Fruit fly (Drosophila melanogaster) whole organism, embryonic: ENCODE data around the gene aop.

Experiments used
- CG10147 ChIP-seq: fragments of 200-800 bp; sonication (Bioruptor generic); optimal IDR thresholded peaks from 2 replicates; lab custom pipeline; 2019; ENCODE audit warnings: missing biosample characterization, mild to moderate bottlenecking, missing genetic modification characterization, moderate library complexity
- CG1024 ChIP-seq: fragments of 200-800 bp; sonication (Bioruptor generic); IDR thresholded peaks from 2 replicates; pipeline ENCODE4 v1.3.6; 2022; ENCODE audit warnings: missing biosample characterization, missing genetic modification characterization
- CG10366 ChIP-seq: fragments of 200-800 bp; sonication (Bioruptor generic); IDR thresholded peaks from 2 replicates; pipeline ENCODE4 v1.3.6; 2022; ENCODE audit warnings: missing biosample characterization, missing genetic modification characterization
- CG11504 ChIP-seq: fragments of 200-800 bp; sonication (Bioruptor generic); optimal IDR thresholded peaks from 3 replicates; lab custom pipeline; 2019; ENCODE audit warnings: missing biosample characterization, mild to moderate bottlenecking, missing genetic modification characterization, moderate library complexity
- CG11560 ChIP-seq: fragments of 200-800 bp; sonication (Bioruptor generic); IDR thresholded peaks from 3 replicates; pipeline ENCODE4 v1.3.6; 2022; ENCODE audit warnings: missing biosample characterization, missing genetic modification characterization
- CG12659 ChIP-seq: fragments of 200-800 bp; sonication (Bioruptor generic); optimal IDR thresholded peaks from 3 replicates; lab custom pipeline; 2017; ENCODE audit warnings: mild to moderate bottlenecking, missing biosample characterization, missing genetic modification reagents, missing genetic modification characterization
- CG12769 ChIP-seq: fragments of 200-800 bp; sonication (Bioruptor generic); optimal IDR thresholded peaks from 2 replicates; lab custom pipeline; 2019; ENCODE audit warnings: missing biosample characterization, mild to moderate bottlenecking, missing genetic modification characterization, moderate library complexity
- CG13296 ChIP-seq: fragments of 200-800 bp; sonication (Bioruptor generic); optimal IDR thresholded peaks from 3 replicates; lab custom pipeline; 2018; ENCODE audit warnings: missing biosample characterization, mild to moderate bottlenecking, missing genetic modification characterization
- CG14050 ChIP-seq: fragments of 200-800 bp; sonication (Bioruptor generic); IDR thresholded peaks from 3 replicates; pipeline ENCODE4 v1.3.6; 2022; ENCODE audit warnings: missing biosample characterization, missing genetic modification characterization
- CG16813 ChIP-seq: fragments of 200-800 bp; sonication (Bioruptor generic); IDR thresholded peaks from 3 replicates; pipeline ENCODE4 v1.3.6; 2022; ENCODE audit warnings: missing biosample characterization, missing genetic modification characterization; ENCODE audit not compliant: partially characterized antibody
- CG17829 ChIP-seq: fragments of 200-800 bp; optimal IDR thresholded peaks from 2 replicates; lab custom pipeline; 2019; ENCODE audit warnings: missing biosample characterization, mild to moderate bottlenecking, missing genetic modification characterization, moderate library complexity
- CG2678 ChIP-seq: fragments of 200-800 bp; sonication (Bioruptor generic); optimal IDR thresholded peaks from 3 replicates; lab custom pipeline; 2019; ENCODE audit warnings: missing biosample characterization, mild to moderate bottlenecking, missing genetic modification characterization, moderate library complexity
- CG3065 ChIP-seq: fragments of 200-800 bp; sonication (Bioruptor generic); optimal IDR thresholded peaks from 2 replicates; lab custom pipeline; 2016; ENCODE audit warnings: missing biosample characterization, missing genetic modification characterization
- CG33557 ChIP-seq: fragments of 200-800 bp; sonication (Bioruptor generic); optimal IDR thresholded peaks from 2 replicates; lab custom pipeline; 2019; ENCODE audit warnings: missing biosample characterization, mild to moderate bottlenecking, missing genetic modification characterization, moderate library complexity
- Camta ChIP-seq: fragments of 200-800 bp; sonication (Bioruptor generic); optimal IDR thresholded peaks from 2 replicates; lab custom pipeline; 2016; ENCODE audit warnings: missing biosample characterization, missing genetic modification characterization
- Dip3 ChIP-seq: fragments of 200-800 bp; sonication (Bioruptor generic); optimal IDR thresholded peaks from 3 replicates; lab custom pipeline; 2016; ENCODE audit warnings: missing biosample characterization, missing genetic modification characterization
- Fer1 ChIP-seq: fragments of 200-800 bp; sonication (Bioruptor generic); optimal IDR thresholded peaks from 2 replicates; lab custom pipeline; 2017; ENCODE audit warnings: missing biosample characterization, mild to moderate bottlenecking, missing genetic modification characterization
- GATAe ChIP-seq: fragments of 200-800 bp; sonication (Bioruptor generic); conservative IDR thresholded peaks from 2 replicates; pipeline ENCODE4 v1.3.6; 2022; ENCODE audit warnings: missing biosample characterization, missing genetic modification characterization
- Hand ChIP-seq: fragments of 200-800 bp; sonication (Bioruptor generic); optimal IDR thresholded peaks from 2 replicates; lab custom pipeline; 2017; ENCODE audit warnings: mild to moderate bottlenecking, missing biosample characterization, missing genetic modification reagents, missing genetic modification characterization
- Neu2 ChIP-seq: fragments of 200-800 bp; sonication (Bioruptor generic); optimal IDR thresholded peaks from 3 replicates; lab custom pipeline; 2016; ENCODE audit warnings: missing biosample characterization, missing genetic modification characterization, borderline replicate concordance
- Nf-YA ChIP-seq: fragments of 200-800 bp; sonication (Bioruptor generic); IDR thresholded peaks from 2 replicates; pipeline ENCODE4 v1.3.6; 2022; ENCODE audit warnings: missing biosample characterization, missing genetic modification characterization
- Pdp1 ChIP-seq, 2 experiments: fragments of 200-800 bp; sonication (Bioruptor generic); optimal IDR thresholded peaks; 3 replicates each; lab custom pipeline; 2016; ENCODE audit warnings: missing biosample characterization in 2 of 2, missing genetic modification characterization in 2 of 2, mild to moderate bottlenecking in 1 of 2, moderate library complexity in 1 of 2
- Ptx1 ChIP-seq: fragments of 200-800 bp; sonication (Bioruptor generic); IDR thresholded peaks from 2 replicates; pipeline ENCODE4 v1.3.6; 2022; ENCODE audit warnings: missing biosample characterization, missing genetic modification characterization
- Ravus ChIP-seq: fragments of 200-800 bp; sonication (Bioruptor generic); IDR thresholded peaks from 2 replicates; pipeline ENCODE4 v1.3.6; 2022; ENCODE audit warnings: missing biosample characterization, missing genetic modification characterization
- Scr ChIP-seq: fragments of 200-800 bp; sonication (Bioruptor generic); IDR thresholded peaks from 2 replicates; pipeline ENCODE4 v1.3.6; 2022; ENCODE audit warnings: missing biosample characterization, missing genetic modification characterization; ENCODE audit not compliant: partially characterized antibody
- Spps ChIP-seq: fragments of 200-800 bp; sonication (Bioruptor generic); optimal IDR thresholded peaks from 2 replicates; lab custom pipeline; 2018; ENCODE audit warnings: missing biosample characterization, mild to moderate bottlenecking, missing genetic modification characterization
- Sry-β ChIP-seq: fragments of 200-800 bp; sonication (Bioruptor generic); optimal IDR thresholded peaks from 2 replicates; lab custom pipeline; 2018; ENCODE audit warnings: missing biosample characterization, mild to moderate bottlenecking, missing genetic modification characterization, moderate library complexity
- Ssrp ChIP-seq: fragments of 200-800 bp; sonication (Bioruptor generic); optimal IDR thresholded peaks from 2 replicates; lab custom pipeline; 2018; ENCODE audit warnings: missing biosample characterization, mild to moderate bottlenecking, missing genetic modification characterization, moderate library complexity
- amos ChIP-seq: fragments of 200-800 bp; sonication (Bioruptor generic); IDR thresholded peaks from 2 replicates; pipeline ENCODE4 v1.3.6; 2022; ENCODE audit warnings: missing biosample characterization, missing genetic modification characterization; ENCODE audit not compliant: partially characterized antibody
- ash1 ChIP-seq: fragments of 200-800 bp; sonication (Bioruptor generic); optimal IDR thresholded peaks from 2 replicates; lab custom pipeline; 2018; ENCODE audit warnings: missing biosample characterization, mild to moderate bottlenecking, missing genetic modification characterization
- ato ChIP-seq: fragments of 200-800 bp; sonication (Bioruptor generic); IDR thresholded peaks from 2 replicates; pipeline ENCODE4 v1.3.6; 2022; ENCODE audit warnings: missing biosample characterization, missing genetic modification characterization; ENCODE audit not compliant: partially characterized antibody
- az2 ChIP-seq: fragments of 200-800 bp; sonication (Bioruptor generic); optimal IDR thresholded peaks from 3 replicates; lab custom pipeline; 2016; ENCODE audit warnings: missing biosample characterization, missing genetic modification characterization
- bigmax ChIP-seq: fragments of 200-800 bp; sonication (Bioruptor generic); optimal IDR thresholded peaks from 2 replicates; lab custom pipeline; 2018; ENCODE audit warnings: missing biosample characterization, mild to moderate bottlenecking, missing genetic modification characterization
- bowl ChIP-seq: fragments of 200-800 bp; sonication (Bioruptor generic); IDR thresholded peaks from 2 replicates; pipeline ENCODE4 v1.3.6; 2022; ENCODE audit warnings: missing biosample characterization, missing genetic modification characterization
- dimm ChIP-seq: fragments of 200-800 bp; sonication (Bioruptor generic); IDR thresholded peaks from 2 replicates; pipeline ENCODE4 v1.3.6; 2022; ENCODE audit warnings: missing biosample characterization, missing genetic modification characterization
- eyg ChIP-seq: fragments of 200-800 bp; sonication (Bioruptor generic); optimal IDR thresholded peaks from 3 replicates; lab custom pipeline; 2016; ENCODE audit warnings: missing biosample characterization, missing genetic modification characterization
- fru ChIP-seq: fragments of >200 bp; optimal IDR thresholded peaks from 2 replicates; lab custom pipeline; 2017
- gsb-n ChIP-seq: fragments of 200-800 bp; sonication (Bioruptor generic); optimal IDR thresholded peaks from 3 replicates; lab custom pipeline; 2018; ENCODE audit warnings: missing biosample characterization, mild to moderate bottlenecking, missing genetic modification characterization
- ham ChIP-seq: fragments of 200-800 bp; sonication (Bioruptor generic); IDR thresholded peaks from 2 replicates; pipeline ENCODE4 v1.3.6; 2022; ENCODE audit warnings: missing biosample characterization, missing genetic modification characterization
- ind ChIP-seq: fragments of 200-800 bp; sonication (Bioruptor generic); optimal IDR thresholded peaks from 3 replicates; lab custom pipeline; 2016; ENCODE audit warnings: missing biosample characterization, missing genetic modification characterization
- ken ChIP-seq: fragments of 200-800 bp; sonication (Bioruptor generic); IDR thresholded peaks from 3 replicates; pipeline ENCODE4 v1.3.6; 2022; ENCODE audit warnings: missing biosample characterization, missing genetic modification characterization
- otp ChIP-seq: fragments of 200-800 bp; sonication (Bioruptor generic); IDR thresholded peaks from 3 replicates; pipeline ENCODE4, ENCODE4 v1.3.6; 2022; ENCODE audit warnings: missing biosample characterization, missing genetic modification characterization
- pfk ChIP-seq: fragments of 200-800 bp; sonication (Bioruptor generic); optimal IDR thresholded peaks from 2 replicates; lab custom pipeline; 2018; ENCODE audit warnings: missing biosample characterization, mild to moderate bottlenecking, missing genetic modification characterization, moderate library complexity
- pho ChIP-seq: fragments of 200-800 bp; sonication (Bioruptor generic); optimal IDR thresholded peaks from 2 replicates; lab custom pipeline; 2016; ENCODE audit warnings: missing biosample characterization, missing genetic modification characterization
- pita ChIP-seq: fragments of 200-800 bp; sonication (Bioruptor generic); optimal IDR thresholded peaks from 2 replicates; lab custom pipeline; 2017; ENCODE audit warnings: missing biosample characterization, mild to moderate bottlenecking, missing genetic modification characterization
- prd ChIP-seq, 3 experiments: fragments of >200 bp in 2 of 3; fragments of 200-800 bp in 1 of 3; sonication (Bioruptor generic) in 1 of 3; optimal IDR thresholded peaks in 2 of 3; IDR thresholded peaks in 1 of 3; 2 replicates in 2 of 3; 3 replicates in 1 of 3; pipeline versions ENCODE4 v1.3.6 to Lab custom; 2017 to 2022; ENCODE audit warnings: missing biosample characterization in 1 of 3, missing genetic modification characterization in 1 of 3
- run ChIP-seq: fragments of 200-800 bp; sonication (Bioruptor generic); optimal IDR thresholded peaks from 3 replicates; lab custom pipeline; 2018; ENCODE audit warnings: missing biosample characterization, mild to moderate bottlenecking, missing genetic modification characterization
- wek ChIP-seq: fragments of 200-800 bp; sonication (Bioruptor generic); optimal IDR thresholded peaks from 3 replicates; lab custom pipeline; 2018; ENCODE audit warnings: missing biosample characterization, mild to moderate bottlenecking, missing genetic modification characterization, moderate library complexity
- wor ChIP-seq: fragments of 200-800 bp; sonication (Bioruptor generic); IDR thresholded peaks from 2 replicates; pipeline ENCODE4 v1.3.6; 2022; ENCODE audit warnings: missing biosample characterization, missing genetic modification characterization
- yki ChIP-seq: fragments of >200 bp; optimal IDR thresholded peaks from 3 replicates; lab custom pipeline; 2018

Gene aop

DNA sequence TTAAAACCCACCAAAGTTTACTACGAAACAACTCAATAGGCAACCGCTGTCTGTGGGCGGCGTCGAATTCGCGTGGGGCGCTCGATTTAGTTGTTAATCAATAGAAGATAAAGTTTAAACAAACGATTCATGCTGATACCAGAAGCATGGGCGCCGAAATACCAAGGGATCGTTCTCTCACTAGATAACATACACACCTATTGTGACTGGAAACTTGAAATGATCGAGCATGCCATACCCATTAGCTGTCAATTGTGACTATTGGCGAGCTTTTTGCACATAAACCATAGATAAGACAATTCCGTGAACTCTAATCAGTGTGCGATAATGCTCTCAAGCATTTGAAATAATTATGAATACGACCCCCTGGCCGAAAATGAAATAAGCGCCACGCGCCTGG is 812 bp upstream of the aop start (continued):
- peak; percentile 69 for TF ChIP-seq CG10366
- peak; percentile 36 for TF ChIP-seq run (tag; lab: Kevin White, UChicago)
- TF ChIP-seq Dip3 (GFP tag; lab: Kevin White, UChicago): peak; percentile 78
- TF ChIP-seq amos (GFP tag; lab: Robert Waterston, UW): no peak
- TF ChIP-seq pfk (GFP tag; lab: Kevin White, UChicago): no peak
- peak; percentile 64 for TF ChIP-seq Ssrp
- TF ChIP-seq CG11560 (tag; lab: Robert Waterston, UW): peak; percentile 57; the same call in 1 of the 3 replicates
- no peak for TF ChIP-seq fru (lab: Kevin White, UChicago)
- TF ChIP-seq pita (GFP tag; lab: Kevin White, UChicago): no peak
- TF ChIP-seq CG16813 (GFP tag; lab: Robert Waterston, UW): no peak
- TF ChIP-seq CG12659 (GFP tag; lab: Kevin White, UChicago): peak; percentile 70
- peak; percentile 83 for TF ChIP-seq Ptx1 (GFP tag; lab: Robert Waterston, UW)
- TF ChIP-seq Ravus (GFP tag; lab: Robert Waterston, UW): peak; percentile 34; the same call in 1 of the 2 replicates
- peak; percentile 84 for TF ChIP-seq CG11504 (tag; lab: Kevin White, UChicago)
- TF ChIP-seq Nf-YA (GFP tag; lab: Robert Waterston, UW): peak; percentile 64; the same call in 1 of the 2 replicates
- TF ChIP-seq CG3065: peak; percentile 29
- TF ChIP-seq CG12769 (tag; lab: Kevin White, UChicago): peak; percentile 83
- no peak for TF ChIP-seq Scr (GFP tag; lab: Robert Waterston, UW)
- peak; percentile 57 for TF ChIP-seq eyg (GFP tag; lab: Kevin White, UChicago)
- peak; percentile 59 for TF ChIP-seq az2 (GFP tag; lab: Kevin White, UChicago)
- TF ChIP-seq wor (GFP tag; lab: Robert Waterston, UW): peak; percentile 62
- peak; percentile 32 for TF ChIP-seq wek (GFP tag; lab: Kevin White, UChicago)
- TF ChIP-seq CG2678 (tag; lab: Kevin White, UChicago): peak; percentile 86
- 0 out of 3 replicates have a peak, but pooled peaks have one; percentile 53 for TF ChIP-seq otp (GFP tag; lab: Robert Waterston, UW)
- TF ChIP-seq CG17829 (tag; lab: Kevin White, UChicago): peak; percentile 53
- 0 out of 2 replicates have a peak, but pooled peaks have one; percentile 3 for TF ChIP-seq dimm (GFP tag; lab: Robert Waterston, UW)
- no peak for TF ChIP-seq CG33557 (GFP tag; lab: Kevin White, UChicago)
- TF ChIP-seq Hand (GFP tag; lab: Kevin White, UChicago): peak; percentile 60
- peak; percentile 69; the same call in 1 of the 2 replicates for TF ChIP-seq ham (GFP tag; lab: Robert Waterston, UW)
- TF ChIP-seq Fer1 (GFP tag; lab: Kevin White, UChicago): peak; percentile 66
- peak; percentile 73 to 82 for TF ChIP-seq Pdp1 (GFP tag; optimal IDR thresholded peaks at IDR 0.05; lab: Kevin White, UChicago)
- peak; percentile 47 for TF ChIP-seq CG14050 (GFP tag; lab: Robert Waterston, UW)
- peak; percentile 45 for TF ChIP-seq Camta (GFP tag; lab: Kevin White, UChicago)
- no peak for TF ChIP-seq Sry-β
- no peak for TF ChIP-seq yki
- peak; percentile 38 for TF ChIP-seq gsb-n (tag; lab: Kevin White, UChicago)
- TF ChIP-seq Spps: no peak
- TF ChIP-seq bigmax: no peak
- TF ChIP-seq ind (GFP tag; lab: Kevin White, UChicago): peak; percentile 87
- TF ChIP-seq CG13296: peak; percentile 58
- peak; percentile 82 for TF ChIP-seq CG10147 (GFP tag; lab: Kevin White, UChicago)
- peak; percentile 58; the same call in 1 of the 2 replicates for TF ChIP-seq bowl
- no peak for TF ChIP-seq ato
- TF ChIP-seq ash1 (GFP tag; lab: Kevin White, UChicago): peak; percentile 30
- no peak for TF ChIP-seq Neu2 (GFP tag; lab: Kevin White, UChicago)
- peak; percentile 85 for TF ChIP-seq GATAe (GFP tag; lab: Robert Waterston, UW)
- TF ChIP-seq ken (GFP tag; lab: Robert Waterston, UW): peak; percentile 69
- no peak for TF ChIP-seq CG1024
- TF ChIP-seq prd (optimal IDR thresholded peaks at IDR 0.05; lab: Kevin White, UChicago): no peak
- TF ChIP-seq prd (GFP tag; IDR thresholded peaks at IDR 0.05; lab: Robert Waterston, UW): peak; percentile 81
- peak; percentile 71 for TF ChIP-seq pho (GFP tag; lab: Kevin White, UChicago)
